Fruit fly (Drosophila melanogaster) whole organism, embryonic: ENCODE measurements around the gene Oseg1.

Experiments used
- Adf1 ChIP-seq: fragments of 200-800 bp; sonication (Bioruptor generic); IDR thresholded peaks from 2 replicates; pipeline ENCODE4 v1.3.6; 2022; ENCODE audit warnings: missing biosample characterization, missing genetic modification characterization
- BEAF-32 ChIP-seq: fragments of 200-800 bp; sonication (Bioruptor generic); optimal IDR thresholded peaks from 3 replicates; lab custom pipeline; 2017; ENCODE audit warnings: missing biosample characterization, missing genetic modification characterization, mild to moderate bottlenecking, moderate library complexity, missing genetic modification reagents
- BtbVII ChIP-seq: fragments of 200-800 bp; sonication (Bioruptor generic); optimal IDR thresholded peaks from 3 replicates; lab custom pipeline; 2017; ENCODE audit warnings: missing biosample characterization, mild to moderate bottlenecking, missing genetic modification characterization
- CG10267 ChIP-seq: fragments of 200-800 bp; sonication (Bioruptor generic); optimal IDR thresholded peaks from 2 replicates; lab custom pipeline; 2018; ENCODE audit warnings: missing biosample characterization, mild to moderate bottlenecking, missing genetic modification characterization, moderate library complexity
- CG13287 ChIP-seq: fragments of 200-800 bp; sonication (Bioruptor generic); IDR thresholded peaks from 2 replicates; pipeline ENCODE4 v1.3.6; 2022; ENCODE audit warnings: missing biosample characterization, missing genetic modification characterization; ENCODE audit not compliant: partially characterized antibody
- CG13296 ChIP-seq: fragments of 200-800 bp; sonication (Bioruptor generic); optimal IDR thresholded peaks from 3 replicates; lab custom pipeline; 2018; ENCODE audit warnings: missing biosample characterization, mild to moderate bottlenecking, missing genetic modification characterization
- CG14014 ChIP-seq: fragments of 200-800 bp; sonication (Bioruptor generic); IDR thresholded peaks from 2 replicates; pipeline ENCODE4 v1.3.6; 2022; ENCODE audit warnings: missing biosample characterization, missing genetic modification characterization
- CG1603 ChIP-seq: fragments of 200-800 bp; sonication (Bioruptor generic); optimal IDR thresholded peaks from 2 replicates; lab custom pipeline; 2019; ENCODE audit warnings: missing biosample characterization, mild to moderate bottlenecking, missing genetic modification characterization, moderate library complexity
- CG1647 ChIP-seq: fragments of 200-800 bp; sonication (Bioruptor generic); optimal IDR thresholded peaks from 3 replicates; lab custom pipeline; 2016; ENCODE audit warnings: missing biosample characterization, missing genetic modification characterization
- CG16813 ChIP-seq: fragments of 200-800 bp; sonication (Bioruptor generic); IDR thresholded peaks from 3 replicates; pipeline ENCODE4 v1.3.6; 2022; ENCODE audit warnings: missing biosample characterization, missing genetic modification characterization; ENCODE audit not compliant: partially characterized antibody
- CG17359 ChIP-seq: fragments of 200-800 bp; sonication (Bioruptor generic); optimal IDR thresholded peaks from 3 replicates; lab custom pipeline; 2018; ENCODE audit warnings: missing biosample characterization, mild to moderate bottlenecking, missing genetic modification characterization, moderate library complexity
- CG31441 ChIP-seq: fragments of 200-800 bp; sonication (Bioruptor generic); IDR thresholded peaks from 2 replicates; pipeline ENCODE4 v1.3.6; 2022; ENCODE audit warnings: missing biosample characterization, missing genetic modification characterization
- CG34422 ChIP-seq: fragments of 200-800 bp; sonication (Bioruptor generic); IDR thresholded peaks from 3 replicates; pipeline ENCODE4 v1.3.6; 2022; ENCODE audit warnings: missing biosample characterization, missing genetic modification characterization
- CG3995 ChIP-seq: fragments of 200-800 bp; sonication (Bioruptor generic); optimal IDR thresholded peaks from 3 replicates; lab custom pipeline; 2016; ENCODE audit warnings: missing biosample characterization, missing genetic modification characterization
- CG42726 ChIP-seq: fragments of 200-800 bp; sonication (Bioruptor generic); IDR thresholded peaks from 2 replicates; pipeline ENCODE4 v1.3.6; 2022; ENCODE audit warnings: missing biosample characterization, missing genetic modification characterization; ENCODE audit not compliant: partially characterized antibody
- CG6791 ChIP-seq: fragments of 200-800 bp; sonication (Bioruptor generic); IDR thresholded peaks from 3 replicates; pipeline ENCODE4 v1.3.6; 2022; ENCODE audit warnings: missing biosample characterization, missing genetic modification characterization; ENCODE audit not compliant: partially characterized antibody
- CTCF ChIP-seq: fragments of 200-800 bp; sonication (Bioruptor generic); optimal IDR thresholded peaks from 2 replicates; lab custom pipeline; 2017; ENCODE audit warnings: missing biosample characterization, mild to moderate bottlenecking, missing genetic modification characterization, moderate library complexity
- Dp ChIP-seq: fragments of 200-800 bp; sonication (Bioruptor generic); optimal IDR thresholded peaks from 2 replicates; lab custom pipeline; 2018; ENCODE audit warnings: missing biosample characterization, mild to moderate bottlenecking, missing genetic modification characterization, moderate library complexity
- Dref ChIP-seq: fragments of 200-800 bp; sonication (Bioruptor generic); IDR thresholded peaks from 2 replicates; pipeline ENCODE4 v1.3.6; 2022; ENCODE audit warnings: missing biosample characterization, missing genetic modification characterization
- E2f2 ChIP-seq: fragments of 200-800 bp; sonication (Bioruptor generic); IDR thresholded peaks from 2 replicates; pipeline ENCODE4 v1.3.6; 2022; ENCODE audit warnings: missing biosample characterization, missing genetic modification characterization
- Fer1 ChIP-seq: fragments of 200-800 bp; sonication (Bioruptor generic); optimal IDR thresholded peaks from 2 replicates; lab custom pipeline; 2017; ENCODE audit warnings: missing biosample characterization, mild to moderate bottlenecking, missing genetic modification characterization
- HLH4C ChIP-seq: fragments of 200-800 bp; sonication (Bioruptor generic); IDR thresholded peaks from 3 replicates; pipeline ENCODE4 v1.3.6; 2022; ENCODE audit warnings: missing biosample characterization, missing genetic modification characterization; ENCODE audit not compliant: partially characterized antibody
- NfI ChIP-seq: fragments of 200-800 bp; sonication (Bioruptor generic); optimal IDR thresholded peaks from 3 replicates; lab custom pipeline; 2018; ENCODE audit warnings: missing biosample characterization, mild to moderate bottlenecking, missing genetic modification characterization, moderate library complexity
- Opbp ChIP-seq: fragments of 200-800 bp; sonication (Bioruptor generic); IDR thresholded peaks from 3 replicates; pipeline ENCODE4 v1.3.6; 2022; ENCODE audit warnings: missing biosample characterization, missing genetic modification characterization; ENCODE audit not compliant: partially characterized antibody
- Scr ChIP-seq: fragments of 200-800 bp; sonication (Bioruptor generic); IDR thresholded peaks from 2 replicates; pipeline ENCODE4 v1.3.6; 2022; ENCODE audit warnings: missing biosample characterization, missing genetic modification characterization; ENCODE audit not compliant: partially characterized antibody
- Sox102F ChIP-seq: fragments of 200-800 bp; sonication (Bioruptor generic); optimal IDR thresholded peaks from 2 replicates; lab custom pipeline; 2018; ENCODE audit warnings: missing biosample characterization, mild to moderate bottlenecking, missing genetic modification characterization, moderate library complexity
- amos ChIP-seq: fragments of 200-800 bp; sonication (Bioruptor generic); IDR thresholded peaks from 2 replicates; pipeline ENCODE4 v1.3.6; 2022; ENCODE audit warnings: missing biosample characterization, missing genetic modification characterization; ENCODE audit not compliant: partially characterized antibody
- ara ChIP-seq: fragments of 200-800 bp; sonication (Bioruptor generic); IDR thresholded peaks from 2 replicates; pipeline ENCODE4 v1.3.6; 2022; ENCODE audit warnings: missing biosample characterization, missing genetic modification characterization
- bbx ChIP-seq: fragments of 200-800 bp; sonication (Bioruptor generic); IDR thresholded peaks from 2 replicates; pipeline ENCODE4 v1.3.6; 2022; ENCODE audit warnings: missing biosample characterization, missing genetic modification characterization; ENCODE audit not compliant: partially characterized antibody
- cas ChIP-seq: fragments of 200-800 bp; sonication (Bioruptor generic); IDR thresholded peaks from 2 replicates; pipeline ENCODE4 v1.3.6; 2022; ENCODE audit warnings: missing biosample characterization, missing genetic modification characterization
- chinmo ChIP-seq: fragments of 200-800 bp; sonication (Bioruptor generic); IDR thresholded peaks from 4 replicates; pipeline ENCODE4 v1.3.6; 2022; ENCODE audit warnings: missing biosample characterization, missing genetic modification characterization; ENCODE audit not compliant: partially characterized antibody
- chn ChIP-seq: fragments of 200-800 bp; sonication (Bioruptor generic); optimal IDR thresholded peaks from 2 replicates; lab custom pipeline; 2016; ENCODE audit warnings: missing biosample characterization, missing genetic modification characterization
- corto ChIP-seq: fragments of 200-800 bp; sonication (Bioruptor generic); optimal IDR thresholded peaks from 2 replicates; lab custom pipeline; 2016; ENCODE audit warnings: missing biosample characterization, mild to moderate bottlenecking, missing genetic modification characterization, moderate library complexity
- dpn ChIP-seq, 2 experiments: fragments of 200-800 bp; sonication (Bioruptor generic); optimal IDR thresholded peaks; 3 replicates each; lab custom pipeline; 2016; ENCODE audit warnings: missing biosample characterization in 2 of 2, missing genetic modification characterization in 2 of 2
- fu2 ChIP-seq: fragments of 200-800 bp; sonication (Bioruptor generic); optimal IDR thresholded peaks from 2 replicates; lab custom pipeline; 2016; ENCODE audit warnings: missing biosample characterization, missing genetic modification characterization
- hb ChIP-seq: fragments of 200-800 bp; sonication (Bioruptor generic); IDR thresholded peaks from 3 replicates; pipeline ENCODE4 v1.3.6; 2022; ENCODE audit warnings: missing biosample characterization, missing genetic modification characterization; ENCODE audit not compliant: partially characterized antibody
- hbn ChIP-seq: fragments of 200-800 bp; sonication (Bioruptor generic); IDR thresholded peaks from 2 replicates; pipeline ENCODE4 v1.3.6; 2022; ENCODE audit warnings: missing biosample characterization, missing genetic modification characterization; ENCODE audit not compliant: partially characterized antibody
- hth ChIP-seq: fragments of >200 bp; optimal IDR thresholded peaks from 2 replicates; lab custom pipeline; 2017; ENCODE audit warnings: inconsistent platforms
- knrl ChIP-seq: fragments of 200-800 bp; sonication (Bioruptor generic); IDR thresholded peaks from 3 replicates; pipeline ENCODE4 v1.3.6; 2022; ENCODE audit warnings: missing biosample characterization, missing genetic modification characterization; ENCODE audit not compliant: partially characterized antibody
- mld ChIP-seq: fragments of 200-800 bp; sonication (Bioruptor generic); IDR thresholded peaks from 3 replicates; pipeline ENCODE4 v1.3.6; 2022; ENCODE audit warnings: missing biosample characterization, missing genetic modification characterization; ENCODE audit not compliant: partially characterized antibody
- sens ChIP-seq: fragments of 200-800 bp; sonication (Bioruptor generic); peaks from one replicate; lab custom pipeline; 2016; ENCODE audit warnings: missing biosample characterization, missing genetic modification characterization
- sim ChIP-seq: fragments of 200-800 bp; sonication (Bioruptor generic); IDR thresholded peaks from 2 replicates; pipeline ENCODE4 v1.3.6; 2022; ENCODE audit warnings: missing biosample characterization, missing genetic modification characterization
- slbo ChIP-seq: fragments of 200-800 bp; sonication (Bioruptor generic); IDR thresholded peaks from 2 replicates; pipeline ENCODE4 v1.3.6; 2022; ENCODE audit warnings: missing biosample characterization, missing genetic modification characterization
- sug ChIP-seq: fragments of 200-800 bp; optimal IDR thresholded peaks from 2 replicates; lab custom pipeline; 2019; ENCODE audit warnings: missing biosample characterization, mild to moderate bottlenecking, missing genetic modification characterization, moderate library complexity
- tna ChIP-seq: fragments of 200-800 bp; sonication (Bioruptor generic); IDR thresholded peaks from 2 replicates; pipeline ENCODE4 v1.3.6; 2022; ENCODE audit warnings: missing biosample characterization, missing genetic modification characterization; ENCODE audit not compliant: partially characterized antibody
- trem ChIP-seq: fragments of 200-800 bp; optimal IDR thresholded peaks from 3 replicates; lab custom pipeline; 2019; ENCODE audit warnings: missing biosample characterization, mild to moderate bottlenecking, missing genetic modification characterization, moderate library complexity
- vnd ChIP-seq: fragments of 200-800 bp; sonication (Bioruptor generic); IDR thresholded peaks from 3 replicates; pipeline ENCODE4 v1.3.6; 2022; ENCODE audit warnings: missing biosample characterization, missing genetic modification characterization; ENCODE audit not compliant: partially characterized antibody
- vvl ChIP-seq: fragments of 200-800 bp; sonication (Bioruptor generic); IDR thresholded peaks from 2 replicates; pipeline ENCODE4 v1.3.6; 2022; ENCODE audit warnings: missing biosample characterization, missing genetic modification characterization

The Oseg1 gene

dm6 chr3L:8449202-8449799 is 36.7 kb upstream of the Oseg1 start, which contains the start of gene CG6983:
CG6983 (minus strand) TSS chr3L:8449377.
- peak; percentile 8; the same call in 1 of the 3 replicates for TF ChIP-seq CG34422
- peak; percentile 16 for TF ChIP-seq sug (tag; lab: Kevin White, UChicago)
- TF ChIP-seq Sox102F (GFP tag; lab: Kevin White, UChicago), result peak; percentile 5
- peak; percentile 88 for TF ChIP-seq Opbp (GFP tag; lab: Robert Waterston, UW)
- TF ChIP-seq chn (GFP tag; lab: Kevin White, UChicago), result no peak
- TF ChIP-seq trem, result peak; percentile 18
- TF ChIP-seq CG6791 (GFP tag; lab: Robert Waterston, UW), result peak; percentile 88
- TF ChIP-seq CG13296, result peak; percentile 15
- no peak for TF ChIP-seq Fer1 (GFP tag; lab: Kevin White, UChicago)
- peak; percentile 83 for TF ChIP-seq bbx (GFP tag; lab: Robert Waterston, UW)
- TF ChIP-seq ara (GFP tag; lab: Robert Waterston, UW), result no peak
- TF ChIP-seq Dp (GFP tag; lab: Kevin White, UChicago), result peak; percentile 55
- peak; percentile 24; the same call in 1 of the 2 replicates for TF ChIP-seq CG31441 (GFP tag; lab: Robert Waterston, UW)
- TF ChIP-seq sim (GFP tag; lab: Robert Waterston, UW), result no peak
- peak in 1 of 2 experiments; percentile 0 for TF ChIP-seq dpn (GFP tag; optimal IDR thresholded peaks at IDR 0.05; lab: Kevin White, UChicago)
- 0 out of 2 replicates have a peak, but pooled peaks have one; percentile 6 for TF ChIP-seq vvl (GFP tag; lab: Robert Waterston, UW)
- TF ChIP-seq Dref (GFP tag; lab: Robert Waterston, UW), result peak; percentile 85
- peak; percentile 57; the same call in 1 of the 3 replicates for TF ChIP-seq hb
- peak; percentile 6 for TF ChIP-seq NfI (GFP tag; lab: Kevin White, UChicago)
- TF ChIP-seq CTCF (GFP tag; lab: Kevin White, UChicago), result peak; percentile 96
- peak; percentile 76 for TF ChIP-seq HLH4C (GFP tag; lab: Robert Waterston, UW)
- peak; percentile 89 for TF ChIP-seq sens
- peak; percentile 72 for TF ChIP-seq CG42726
- no peak for TF ChIP-seq CG14014 (GFP tag; lab: Robert Waterston, UW)
- TF ChIP-seq CG1603 (tag; lab: Kevin White, UChicago), result peak; percentile 69
- peak; percentile 32 for TF ChIP-seq CG10267
- TF ChIP-seq hth, result no peak
- TF ChIP-seq CG16813 (GFP tag; lab: Robert Waterston, UW), result peak; percentile 75; the same call in 2 of the 3 replicates
- TF ChIP-seq BtbVII (GFP tag; lab: Kevin White, UChicago), result no peak
- peak; percentile 9; the same call in 1 of the 2 replicates for TF ChIP-seq cas (GFP tag; lab: Robert Waterston, UW)
- no peak for TF ChIP-seq CG1647
- no peak for TF ChIP-seq CG17359 (tag; lab: Kevin White, UChicago)
- peak; percentile 83 for TF ChIP-seq CG3995
- TF ChIP-seq Scr (GFP tag; lab: Robert Waterston, UW), result peak; percentile 78
- TF ChIP-seq hbn (GFP tag; lab: Robert Waterston, UW), result peak; percentile 71
- TF ChIP-seq vnd (GFP tag; lab: Robert Waterston, UW), result peak; percentile 69; the same call in 2 of the 3 replicates
- peak; percentile 76 for TF ChIP-seq knrl (GFP tag; lab: Robert Waterston, UW)
- peak; percentile 79; the same call in 3 of the 4 replicates for TF ChIP-seq chinmo (GFP tag; lab: Robert Waterston, UW)
- peak; percentile 14 for TF ChIP-seq corto (GFP tag; lab: Kevin White, UChicago)
- peak; percentile 61 for TF ChIP-seq tna (GFP tag; lab: Robert Waterston, UW)
- TF ChIP-seq Adf1, result peak; percentile 4; the same call in 1 of the 2 replicates
- TF ChIP-seq E2f2 (GFP tag; lab: Robert Waterston, UW), result peak; percentile 62; the same call in 1 of the 2 replicates
- 0 out of 3 replicates have a peak, but pooled peaks have one; percentile 47 for TF ChIP-seq mld (GFP tag; lab: Robert Waterston, UW)
- peak; percentile 5; the same call in 1 of the 2 replicates for TF ChIP-seq slbo (GFP tag; lab: Robert Waterston, UW)
- no peak for TF ChIP-seq fu2 (GFP tag; lab: Kevin White, UChicago)
- peak; percentile 92; the same call in 1 of the 2 replicates for TF ChIP-seq amos (GFP tag; lab: Robert Waterston, UW)
- TF ChIP-seq BEAF-32 (GFP tag; lab: Kevin White, UChicago), result peak; percentile 85
- TF ChIP-seq CG13287 (GFP tag; lab: Robert Waterston, UW), result peak; percentile 85
